Fruit fly (Drosophila melanogaster): ENCODE results near the gene CtIP.
A peak's percentile ranks its signal among the peaks of the same experiment; 100 is the strongest.

CtIP gene

DNA sequence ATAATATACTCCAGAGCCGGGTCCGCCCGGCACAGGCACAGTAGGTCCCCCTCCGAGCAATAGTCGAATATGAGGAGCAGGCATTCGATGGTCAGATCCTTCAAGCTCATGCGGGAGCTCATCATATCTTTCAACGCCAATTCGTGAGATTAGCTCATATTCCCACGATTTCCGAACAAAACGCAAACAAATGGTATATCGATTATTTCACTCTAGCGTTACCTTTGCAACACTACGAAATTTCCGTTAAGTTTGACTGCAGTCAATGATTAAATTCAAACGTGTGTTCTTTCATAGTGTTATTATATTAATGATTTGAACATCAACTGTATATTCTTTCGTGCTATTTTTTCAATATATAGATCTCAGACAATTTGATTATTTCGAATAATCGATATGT is 42.7 kb upstream of the CtIP start, which contains the start of gene CG33969 (continued):
- TF ChIP-seq CG1603 (tag; optimal IDR thresholded peaks at IDR 0.05) (peak; percentile 66), yki (optimal IDR thresholded peaks at IDR 0.05) (no peak), Hmx (GFP tag; optimal IDR thresholded peaks at IDR 0.05) (no peak), CG17802 (tag; optimal IDR thresholded peaks at IDR 0.05) (no peak), CG14050 (GFP tag; IDR thresholded peaks at IDR 0.05) (no peak), lmd (GFP tag; IDR thresholded peaks at IDR 0.05) (no peak), CG31388 (GFP tag; optimal IDR thresholded peaks at IDR 0.05) (no peak), CG4730 (GFP tag; IDR thresholded peaks at IDR 0.05) (no peak), HHEX (GFP tag; optimal IDR thresholded peaks at IDR 0.05) (no peak), fd3F (GFP tag; optimal IDR thresholded peaks at IDR 0.05) (no peak), Xbp1 (GFP tag; optimal IDR thresholded peaks at IDR 0.05) (no peak), bsh (GFP tag; optimal IDR thresholded peaks at IDR 0.05) (no peak), CG13424 (tag; optimal IDR thresholded peaks at IDR 0.05) (no peak), tx (GFP tag; optimal IDR thresholded peaks at IDR 0.05) (no peak), gcm (GFP tag; optimal IDR thresholded peaks at IDR 0.05) (no peak), CG8359 (GFP tag; optimal IDR thresholded peaks at IDR 0.05; ENCODE audit: borderline replicate concordance) (no peak), onecut (GFP tag; IDR thresholded peaks at IDR 0.05) (peak; percentile 92), amos (GFP tag; IDR thresholded peaks at IDR 0.05; ENCODE audit: partially characterized antibody) (no peak; the same call in 1 of the 2 replicates), CG30020 (tag; optimal IDR thresholded peaks at IDR 0.05) (peak; percentile 9), lbe (GFP tag; optimal IDR thresholded peaks at IDR 0.05) (peak; percentile 21), hbn (GFP tag; IDR thresholded peaks at IDR 0.05; ENCODE audit: partially characterized antibody) (peak; percentile 32; the same call in 1 of the 2 replicates), br (optimal IDR thresholded peaks at IDR 0.05) (no peak), CG18476 (GFP tag; optimal IDR thresholded peaks at IDR 0.05) (no peak), nerfin-2 (GFP tag; IDR thresholded peaks at IDR 0.05; ENCODE audit: partially characterized antibody) (no peak), CG10543 (GFP tag; optimal IDR thresholded peaks at IDR 0.05) (no peak), maf-S (GFP tag; optimal IDR thresholded peaks at IDR 0.05) (no peak), esg (GFP tag; conservative IDR thresholded peaks at IDR 0.05) (no peak), Bgb (GFP tag; IDR thresholded peaks at IDR 0.05; ENCODE audit: partially characterized antibody) (peak; percentile 6; the same call in 1 of the 2 replicates), ERR (GFP tag; optimal IDR thresholded peaks at IDR 0.05) (no peak), CG2116 (GFP tag; optimal IDR thresholded peaks at IDR 0.05) (peak; percentile 82), CG14710 (tag; optimal IDR thresholded peaks at IDR 0.05) (peak; percentile 21), CG1832 (GFP tag; optimal IDR thresholded peaks at IDR 0.05) (no peak), CG9817 (tag; optimal IDR thresholded peaks at IDR 0.05) (no peak), ato (GFP tag; IDR thresholded peaks at IDR 0.05; ENCODE audit: partially characterized antibody) (0 out of 2 replicates have a peak, but pooled peaks have one; percentile 26), Opbp (GFP tag; IDR thresholded peaks at IDR 0.05; ENCODE audit: partially characterized antibody) (no peak; the same call in 2 of the 3 replicates), CG4282 (GFP tag; optimal IDR thresholded peaks at IDR 0.05) (no peak), B-H2 (GFP tag; optimal IDR thresholded peaks at IDR 0.05) (peak; percentile 12), ro (GFP tag; IDR thresholded peaks at IDR 0.05) (no peak), insv (GFP tag; optimal IDR thresholded peaks at IDR 0.05) (no peak), Ptx1 (GFP tag; IDR thresholded peaks at IDR 0.05) (no peak), CG4617 (GFP tag; optimal IDR thresholded peaks at IDR 0.05; ENCODE audit: borderline replicate concordance) (no peak), CG4820 (GFP tag; optimal IDR thresholded peaks at IDR 0.05) (no peak), unpg (GFP tag; optimal IDR thresholded peaks at IDR 0.05) (no peak), GATAe (GFP tag; conservative IDR thresholded peaks at IDR 0.05) (no peak), Poxn (GFP tag; IDR thresholded peaks at IDR 0.05) (no peak), CG3281 (GFP tag; optimal IDR thresholded peaks at IDR 0.05) (no peak), CG17328 (GFP tag; IDR thresholded peaks at IDR 0.05) (no peak), CG7745 (tag; optimal IDR thresholded peaks at IDR 0.05) (no peak), Vsx1 (GFP tag; optimal IDR thresholded peaks at IDR 0.05) (peak; percentile 20), CG7839 (tag; optimal IDR thresholded peaks at IDR 0.05) (no peak), ems (GFP tag; optimal IDR thresholded peaks at IDR 0.05) (no peak)
